Worm (Caenorhabditis elegans) whole organism, midembryonic: Measurements from ENCODE around the gene bus-4.

Experiments
- cog-1 ChIP-seq: sonication (generic microtip); optimal IDR thresholded peaks from 2 replicates; lab custom pipeline; 2016; ENCODE audit warnings: missing genetic modification characterization, missing compliant biosample characterization
- klf-2 ChIP-seq: fragments of 200-800 bp; sonication (Bioruptor generic); conservative IDR thresholded peaks from 2 replicates; pipeline ENCODE4 v1.3.6; 2022; ENCODE audit warnings: missing genetic modification reagents, missing genetic modification characterization, missing compliant biosample characterization
- med-1 ChIP-seq: sonication (generic microtip); optimal IDR thresholded peaks from 2 replicates; lab custom pipeline; 2017; ENCODE audit warnings: missing genetic modification characterization, mild to moderate bottlenecking, missing compliant biosample characterization, antibody characterized with exemption, missing genetic modification reagents; ENCODE audit not compliant: insufficient read depth
- ref-1 ChIP-seq: fragments of 200-800 bp; sonication (Bioruptor generic); conservative IDR thresholded peaks from 2 replicates; pipeline ENCODE4 v1.3.6; 2022; ENCODE audit warnings: missing genetic modification reagents, missing genetic modification characterization, missing compliant biosample characterization
- ztf-23 ChIP-seq: fragments of 200-800 bp; sonication (Bioruptor generic); IDR thresholded peaks from 2 replicates; pipeline ENCODE4 v1.3.6; 2022; ENCODE audit warnings: missing genetic modification reagents, missing genetic modification characterization, missing compliant biosample characterization

- no peak for TF ChIP-seq ref-1 (GFP tag; lab: Robert Waterston, UW)
- TF ChIP-seq ztf-23 (GFP tag; lab: Robert Waterston, UW) = no peak
- no peak for TF ChIP-seq cog-1 (tag; lab: Kevin White, UChicago)
- no peak for TF ChIP-seq klf-2
- TF ChIP-seq med-1 (GFP tag; lab: Kevin White, UChicago) = no peak
Measured at ce11 chrIV:4723687-4724086, 35.6 kb downstream of the bus-4 start.
